Worm (Caenorhabditis elegans) whole organism, L4/young adult: Measurements from ENCODE around the gene F44F4.10.

Experiments used
- dao-5 ChIP-seq: sonication (generic microtip); optimal IDR thresholded peaks from 2 replicates; lab custom pipeline; 2016; ENCODE audit warnings: missing genotype, missing genetic modification characterization, moderate library complexity, missing compliant biosample characterization
- him-1 ChIP-seq: sonication (generic microtip); optimal IDR thresholded peaks from 2 replicates; lab custom pipeline; 2016; ENCODE audit warnings: missing genotype, missing genetic modification reagents, missing genetic modification characterization, missing compliant biosample characterization

- TF ChIP-seq him-1 (tag; lab: Kevin White, UChicago) (no peak), dao-5 (tag; lab: Kevin White, UChicago) (no peak)
Observed at ce11 chrII:10956793-10957192, 39.7 kb upstream of the F44F4.10 start, which contains the start of gene R03D7.8.
